Worm (Caenorhabditis elegans) whole organism, L1 larva: ENCODE results near the gene Y17G7B.3.

Experiments
- alr-1 ChIP-seq: fragments of 200-800 bp; sonication (Bioruptor generic); optimal IDR thresholded peaks from 2 replicates; lab custom pipeline; 2018; ENCODE audit warnings: borderline replicate concordance, mild to moderate bottlenecking, missing genetic modification characterization, missing compliant biosample characterization
- fos-1 ChIP-seq: fragments of 150-350 bp; optimal IDR thresholded peaks from 2 replicates; lab custom pipeline; 2014; ENCODE audit warnings: missing biosample characterization, missing genetic modification characterization
- nhr-28 ChIP-seq: fragments of 150-350 bp; optimal IDR thresholded peaks from 2 replicates; lab custom pipeline; 2014; ENCODE audit warnings: missing biosample characterization, missing genetic modification characterization
- snpc-4 ChIP-seq: fragments of 150-350 bp; optimal IDR thresholded peaks from 2 replicates; lab custom pipeline; 2014; ENCODE audit warnings: missing biosample characterization, missing genetic modification characterization
- sptf-1 ChIP-seq: fragments of 150-350 bp; optimal IDR thresholded peaks from 2 replicates; lab custom pipeline; 2014; ENCODE audit warnings: missing biosample characterization, missing genetic modification characterization
- unc-62 ChIP-seq: fragments of 150-350 bp; optimal IDR thresholded peaks from 2 replicates; lab custom pipeline; 2014; ENCODE audit warnings: missing biosample characterization, missing genetic modification reagents, missing genetic modification characterization
- zag-1 ChIP-seq: fragments of 150-350 bp; optimal IDR thresholded peaks from 2 replicates; lab custom pipeline; 2014; ENCODE audit warnings: missing biosample characterization, missing genetic modification characterization

DNA sequence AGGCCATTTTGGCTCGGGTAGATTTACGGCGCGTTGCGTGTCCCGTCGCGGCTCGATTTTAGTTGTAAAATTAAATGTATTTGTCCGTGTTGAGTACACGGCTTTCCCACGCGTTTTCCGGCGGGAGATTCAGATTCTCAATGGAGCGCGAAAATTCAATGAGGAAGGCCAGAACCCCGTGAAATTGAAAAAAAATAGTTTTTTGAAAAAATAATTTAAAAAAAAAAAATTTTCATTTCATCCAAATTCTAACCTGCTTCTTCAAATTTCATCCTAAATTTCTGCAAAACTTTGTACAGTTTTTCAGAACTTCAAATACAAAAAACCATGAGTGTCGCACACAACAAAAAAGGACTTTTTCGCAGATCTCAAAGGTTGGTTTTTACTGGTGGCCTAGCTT lies 19.9 kb downstream of the Y17G7B.3 start, which contains the start of gene glb-29:
- TF ChIP-seq nhr-28 (tag; lab: Kevin White, UChicago) (no peak), unc-62 (GFP tag; lab: Kevin White, UChicago) (no peak), zag-1 (tag; lab: Kevin White, UChicago) (no peak), sptf-1 (tag; lab: Kevin White, UChicago) (no peak), fos-1 (tag; lab: Kevin White, UChicago) (no peak), snpc-4 (tag; lab: Kevin White, UChicago) (no peak), alr-1 (tag; lab: Kevin White, UChicago) (no peak)
